Worm (Caenorhabditis elegans) whole organism, L4 larva: ENCODE data around the gene F10D7.5.

Source experiments
- ceh-82 ChIP-seq: sonication (generic microtip); optimal IDR thresholded peaks from 2 replicates; lab custom pipeline; 2017; ENCODE audit warnings: missing biosample characterization, missing genetic modification characterization
- dmd-6 ChIP-seq: fragments of 200-800 bp; sonication (Bioruptor generic); IDR thresholded peaks from 2 replicates; pipeline ENCODE4 v1.3.6; 2022; ENCODE audit warnings: missing genetic modification reagents, missing genetic modification characterization, missing compliant biosample characterization
- egl-27 ChIP-seq: sonication (generic microtip); optimal IDR thresholded peaks from 3 replicates; lab custom pipeline; 2017; ENCODE audit warnings: missing biosample characterization, missing genetic modification reagents, missing genetic modification characterization
- hlh-11 ChIP-seq: fragments of 200-800 bp; sonication (Bioruptor generic); optimal IDR thresholded peaks from 2 replicates; lab custom pipeline; 2018; ENCODE audit warnings: mild to moderate bottlenecking, missing genetic modification characterization, missing compliant biosample characterization
- lir-3 ChIP-seq: sonication (generic microtip); optimal IDR thresholded peaks from 2 replicates; lab custom pipeline; 2016; ENCODE audit warnings: mild to moderate bottlenecking, missing genetic modification characterization, missing compliant biosample characterization
- mdl-1 ChIP-seq, 2 experiments: fragments of 150-350 bp in 1 of 2; sonication (generic microtip) in 1 of 2; optimal IDR thresholded peaks; 2 replicates each; lab custom pipeline; 2014 to 2017; ENCODE audit warnings: missing biosample characterization in 2 of 2, missing genetic modification characterization in 2 of 2
- nhr-237 ChIP-seq: sonication (generic microtip); optimal IDR thresholded peaks from 2 replicates; lab custom pipeline; 2017; ENCODE audit warnings: missing biosample characterization, missing genetic modification characterization
- nhr-42 ChIP-seq: fragments of 200-800 bp; sonication (Bioruptor generic); IDR thresholded peaks from 2 replicates; pipeline ENCODE4 v1.3.6; 2022; ENCODE audit warnings: missing genetic modification characterization, missing compliant biosample characterization
- nhr-76 ChIP-seq: fragments of 150-350 bp; optimal IDR thresholded peaks from 2 replicates; lab custom pipeline; 2014; ENCODE audit warnings: missing biosample characterization, missing genetic modification characterization
- sdz-12 ChIP-seq: fragments of 200-800 bp; sonication (Bioruptor generic); optimal IDR thresholded peaks from 2 replicates; lab custom pipeline; 2018; ENCODE audit warnings: mild to moderate bottlenecking, missing genetic modification characterization, missing compliant biosample characterization
- set-16 ChIP-seq: fragments of 200-800 bp; sonication (Bioruptor generic); IDR thresholded peaks from 2 replicates; pipeline ENCODE4 v1.3.6; 2022; ENCODE audit warnings: missing genetic modification reagents, missing genetic modification characterization, missing compliant biosample characterization
- snpc-4 ChIP-seq: fragments of 150-350 bp; optimal IDR thresholded peaks from 2 replicates; lab custom pipeline; 2014; ENCODE audit warnings: missing biosample characterization, missing genetic modification characterization
- unc-62 ChIP-seq, 3 experiments: fragments of 150-350 bp in 1 of 3; sonication (generic microtip); optimal IDR thresholded peaks in 2 of 3; peaks in 1 of 3; 1 replicate in 1 of 3; 2 replicates in 2 of 3; lab custom pipeline; 2014 to 2017; ENCODE audit warnings: missing biosample characterization in 3 of 3, missing genetic modification characterization in 3 of 3, missing genetic modification reagents in 3 of 3, missing genotype in 1 of 3
- ztf-11 ChIP-seq: fragments of 150-350 bp; optimal IDR thresholded peaks from 2 replicates; lab custom pipeline; 2014; ENCODE audit warnings: missing biosample characterization, missing genetic modification characterization

ce11 chrX:17333752-17334151, 57.7 kb downstream of the F10D7.5 start, which contains the start of gene C53C11.5:
- TF ChIP-seq nhr-42 (GFP tag; lab: Robert Waterston, UW): no peak
- TF ChIP-seq dmd-6 (GFP tag; lab: Robert Waterston, UW): no peak
- no peak for TF ChIP-seq nhr-76 (tag; lab: Kevin White, UChicago)
- no peak for TF ChIP-seq nhr-237
- TF ChIP-seq set-16 (GFP tag; lab: Robert Waterston, UW): no peak
- no peak for TF ChIP-seq hlh-11
- TF ChIP-seq sdz-12 (GFP tag; lab: Kevin White, UChicago): no peak
- no peak for TF ChIP-seq lir-3 (tag; lab: Kevin White, UChicago)
- no peak for TF ChIP-seq unc-62 (GFP tag; optimal IDR thresholded peaks at IDR 0.05 in 1 of 2; lab: Kevin White, UChicago)
- TF ChIP-seq unc-62 (tag; optimal IDR thresholded peaks at IDR 0.05; lab: Kevin White, UChicago): no peak
- TF ChIP-seq mdl-1 (tag; optimal IDR thresholded peaks at IDR 0.05; lab: Kevin White, UChicago): no peak
- TF ChIP-seq snpc-4 (tag; lab: Kevin White, UChicago): no peak
- no peak for TF ChIP-seq ztf-11
- TF ChIP-seq ceh-82: no peak
- TF ChIP-seq egl-27: no peak
